Worm (Caenorhabditis elegans): ENCODE data around the gene ZK180.7.
A peak's percentile ranks its signal among the peaks of the same experiment; 100 is the strongest.

Gene ZK180.7

ce11 chrIV:4456658-4457057 lies 33.7 kb upstream of the ZK180.7 start:
- no peak for TF ChIP-seq ref-1 (GFP tag; conservative IDR thresholded peaks at IDR 0.05)
- TF ChIP-seq T22C8.4 (GFP tag; IDR thresholded peaks at IDR 0.05): no peak
- no peak for TF ChIP-seq flt-1 (GFP tag; IDR thresholded peaks at IDR 0.05)
- no peak for TF ChIP-seq med-1 (GFP tag; optimal IDR thresholded peaks at IDR 0.05; ENCODE audit: insufficient read depth)
- no peak for TF ChIP-seq klf-2 (GFP tag; conservative IDR thresholded peaks at IDR 0.05)
- TF ChIP-seq tab-1 (GFP tag; IDR thresholded peaks at IDR 0.05): no peak
- TF ChIP-seq cog-1 (tag; optimal IDR thresholded peaks at IDR 0.05): no peak
- TF ChIP-seq ztf-23 (GFP tag; IDR thresholded peaks at IDR 0.05): no peak
- TF ChIP-seq ztf-29 (GFP tag; IDR thresholded peaks at IDR 0.05): no peak

- TF ChIP-seq med-1 (GFP tag; optimal IDR thresholded peaks at IDR 0.05; ENCODE audit: insufficient read depth) (no peak), ref-1 (GFP tag; conservative IDR thresholded peaks at IDR 0.05) (no peak), ztf-29 (GFP tag; IDR thresholded peaks at IDR 0.05) (no peak), T22C8.4 (GFP tag; IDR thresholded peaks at IDR 0.05) (no peak), flt-1 (GFP tag; IDR thresholded peaks at IDR 0.05) (no peak), cog-1 (tag; optimal IDR thresholded peaks at IDR 0.05) (no peak), ztf-23 (GFP tag; IDR thresholded peaks at IDR 0.05) (no peak), klf-2 (GFP tag; conservative IDR thresholded peaks at IDR 0.05) (no peak), tab-1 (GFP tag; IDR thresholded peaks at IDR 0.05) (no peak)
Measured at ce11 chrIV:4459342-4459741, 31.0 kb upstream of the ZK180.7 start.

- no peak for TF ChIP-seq tab-1 (GFP tag; IDR thresholded peaks at IDR 0.05)
- no peak for TF ChIP-seq flt-1 (GFP tag; IDR thresholded peaks at IDR 0.05)
- TF ChIP-seq ref-1 (GFP tag; conservative IDR thresholded peaks at IDR 0.05): no peak
- no peak for TF ChIP-seq ztf-29 (GFP tag; IDR thresholded peaks at IDR 0.05)
- no peak for TF ChIP-seq med-1 (GFP tag; optimal IDR thresholded peaks at IDR 0.05; ENCODE audit: insufficient read depth)
- no peak for TF ChIP-seq ztf-23 (GFP tag; IDR thresholded peaks at IDR 0.05)
- TF ChIP-seq klf-2 (GFP tag; conservative IDR thresholded peaks at IDR 0.05): no peak
- no peak for TF ChIP-seq cog-1 (tag; optimal IDR thresholded peaks at IDR 0.05)
- no peak for TF ChIP-seq T22C8.4 (GFP tag; IDR thresholded peaks at IDR 0.05)
Measured at ce11 chrIV:4463132-4463531, 27.2 kb upstream of the ZK180.7 start, which contains the start of gene M01H9.2. Gene M01H9.2, minus strand, starts transcription at chrIV:4463232.

- TF ChIP-seq med-1 (GFP tag; optimal IDR thresholded peaks at IDR 0.05; ENCODE audit: insufficient read depth) (no peak), ref-1 (GFP tag; conservative IDR thresholded peaks at IDR 0.05) (no peak), T22C8.4 (GFP tag; IDR thresholded peaks at IDR 0.05) (no peak), klf-2 (GFP tag; conservative IDR thresholded peaks at IDR 0.05) (no peak), tab-1 (GFP tag; IDR thresholded peaks at IDR 0.05) (no peak), cog-1 (tag; optimal IDR thresholded peaks at IDR 0.05) (no peak), ztf-23 (GFP tag; IDR thresholded peaks at IDR 0.05) (no peak), ztf-29 (GFP tag; IDR thresholded peaks at IDR 0.05) (no peak), flt-1 (GFP tag; IDR thresholded peaks at IDR 0.05) (no peak)
Measured at ce11 chrIV:4465184-4465583, 25.2 kb upstream of the ZK180.7 start, which contains the start of gene M01H9.5. Gene M01H9.5, plus strand, starts transcription at chrIV:4465484.

ce11 chrIV:4468046-4468727 lies 22.2 kb upstream of the ZK180.7 start:
- no peak for TF ChIP-seq T22C8.4 (GFP tag; IDR thresholded peaks at IDR 0.05)
- no peak for TF ChIP-seq cog-1 (tag; optimal IDR thresholded peaks at IDR 0.05)
- TF ChIP-seq tab-1 (GFP tag; IDR thresholded peaks at IDR 0.05): no peak
- TF ChIP-seq ztf-29 (GFP tag; IDR thresholded peaks at IDR 0.05): 0 out of 2 replicates have a peak, but pooled peaks have one; percentile 17
- TF ChIP-seq klf-2 (GFP tag; conservative IDR thresholded peaks at IDR 0.05): no peak
- TF ChIP-seq ztf-23 (GFP tag; IDR thresholded peaks at IDR 0.05): no peak

ce11 chrIV:4469055-4469454 lies 21.3 kb upstream of the ZK180.7 start:
- TF ChIP-seq ztf-23 (GFP tag; IDR thresholded peaks at IDR 0.05): no peak
- no peak for TF ChIP-seq klf-2 (GFP tag; conservative IDR thresholded peaks at IDR 0.05)
- TF ChIP-seq flt-1 (GFP tag; IDR thresholded peaks at IDR 0.05): no peak
- TF ChIP-seq cog-1 (tag; optimal IDR thresholded peaks at IDR 0.05): no peak
- TF ChIP-seq ztf-29 (GFP tag; IDR thresholded peaks at IDR 0.05): no peak
- no peak for TF ChIP-seq ref-1 (GFP tag; conservative IDR thresholded peaks at IDR 0.05)
- TF ChIP-seq T22C8.4 (GFP tag; IDR thresholded peaks at IDR 0.05): no peak
- no peak for TF ChIP-seq tab-1 (GFP tag; IDR thresholded peaks at IDR 0.05)

- TF ChIP-seq T22C8.4 (GFP tag; IDR thresholded peaks at IDR 0.05) (no peak), ztf-29 (GFP tag; IDR thresholded peaks at IDR 0.05) (no peak), tab-1 (GFP tag; IDR thresholded peaks at IDR 0.05) (peak; percentile 63; the same call in 1 of the 2 replicates), flt-1 (GFP tag; IDR thresholded peaks at IDR 0.05) (peak; percentile 28; the same call in 1 of the 2 replicates)
Measured at ce11 chrIV:4469770-4470709, 20.3 kb upstream of the ZK180.7 start.

ce11 chrIV:4470885-4471772 lies 19.2 kb upstream of the ZK180.7 start:
- TF ChIP-seq ztf-23 (GFP tag; IDR thresholded peaks at IDR 0.05): no peak
- TF ChIP-seq T22C8.4 (GFP tag; IDR thresholded peaks at IDR 0.05): no peak
- TF ChIP-seq klf-2 (GFP tag; conservative IDR thresholded peaks at IDR 0.05): no peak
- TF ChIP-seq ztf-29 (GFP tag; IDR thresholded peaks at IDR 0.05): no peak
- no peak for TF ChIP-seq med-1 (GFP tag; optimal IDR thresholded peaks at IDR 0.05; ENCODE audit: insufficient read depth)
- TF ChIP-seq tab-1 (GFP tag; IDR thresholded peaks at IDR 0.05): no peak
- TF ChIP-seq cog-1 (tag; optimal IDR thresholded peaks at IDR 0.05): no peak
- TF ChIP-seq flt-1 (GFP tag; IDR thresholded peaks at IDR 0.05): no peak
- TF ChIP-seq ref-1 (GFP tag; conservative IDR thresholded peaks at IDR 0.05): no peak
